Fruit fly (Drosophila melanogaster) whole organism, pupa: ENCODE data around the gene Prosalpha6T.

Experiments
- CG10348 ChIP-seq: fragments of 200-800 bp; sonication (Bioruptor generic); IDR thresholded peaks from 2 replicates; pipeline ENCODE4 v1.3.6; 2022; ENCODE audit warnings: missing biosample characterization, missing genetic modification characterization
- CG12605 ChIP-seq: fragments of 200-800 bp; sonication (Bioruptor generic); IDR thresholded peaks from 2 replicates; pipeline ENCODE4 v1.3.6; 2022; ENCODE audit warnings: missing biosample characterization, missing genetic modification characterization
- CG13204 ChIP-seq: fragments of 200-800 bp; sonication (Bioruptor generic); optimal IDR thresholded peaks from 2 replicates; lab custom pipeline; 2018; ENCODE audit warnings: missing biosample characterization, mild to moderate bottlenecking, missing genetic modification characterization, moderate library complexity
- CG14655 ChIP-seq: fragments of 200-800 bp; sonication (Bioruptor generic); optimal IDR thresholded peaks from 3 replicates; lab custom pipeline; 2017; ENCODE audit warnings: mild to moderate bottlenecking, missing biosample characterization, missing genetic modification reagents, missing genetic modification characterization
- CG15710 ChIP-seq: fragments of 200-800 bp; sonication (Bioruptor generic); optimal IDR thresholded peaks from 2 replicates; lab custom pipeline; 2018; ENCODE audit warnings: missing biosample characterization, mild to moderate bottlenecking, missing genetic modification characterization, moderate library complexity
- CG17806 ChIP-seq: fragments of 200-800 bp; sonication (Bioruptor generic); optimal IDR thresholded peaks from 2 replicates; lab custom pipeline; 2018; ENCODE audit warnings: missing biosample characterization, mild to moderate bottlenecking, missing genetic modification characterization, moderate library complexity
- CG32121 ChIP-seq: fragments of 200-800 bp; sonication (Bioruptor generic); IDR thresholded peaks from 2 replicates; pipeline ENCODE4 v1.3.6; 2022; ENCODE audit warnings: missing biosample characterization, missing genetic modification characterization
- CG34367 ChIP-seq: fragments of 200-800 bp; sonication (Bioruptor generic); optimal IDR thresholded peaks from 2 replicates; lab custom pipeline; 2018; ENCODE audit warnings: missing biosample characterization, mild to moderate bottlenecking, missing genetic modification characterization
- CG4496 ChIP-seq: fragments of 200-800 bp; sonication (Bioruptor generic); IDR thresholded peaks from 3 replicates; pipeline ENCODE4 v1.3.6; 2022; ENCODE audit warnings: missing biosample characterization, missing genetic modification characterization
- CG8159 ChIP-seq: fragments of 200-800 bp; sonication (Bioruptor generic); optimal IDR thresholded peaks from 3 replicates; lab custom pipeline; 2018; ENCODE audit warnings: missing biosample characterization, mild to moderate bottlenecking, missing genetic modification characterization, moderate library complexity
- CG8301 ChIP-seq: fragments of 200-800 bp; sonication (Bioruptor generic); optimal IDR thresholded peaks from 2 replicates; lab custom pipeline; 2018; ENCODE audit warnings: missing biosample characterization, mild to moderate bottlenecking, missing genetic modification characterization
- CG9948 ChIP-seq: fragments of 200-800 bp; sonication (Bioruptor generic); optimal IDR thresholded peaks from 2 replicates; lab custom pipeline; 2018; ENCODE audit warnings: missing biosample characterization, mild to moderate bottlenecking, missing genetic modification characterization, moderate library complexity
- D1 ChIP-seq: fragments of 200-800 bp; sonication (Bioruptor generic); optimal IDR thresholded peaks from 2 replicates; lab custom pipeline; 2018; ENCODE audit warnings: missing biosample characterization, mild to moderate bottlenecking, missing genetic modification characterization, moderate library complexity
- EcR ChIP-seq: fragments of 200-800 bp; sonication (Bioruptor generic); optimal IDR thresholded peaks from 3 replicates; lab custom pipeline; 2019; ENCODE audit warnings: missing biosample characterization, missing genetic modification characterization, mild to moderate bottlenecking, moderate library complexity, missing genetic modification reagents
- Ets98B ChIP-seq: fragments of 200-800 bp; sonication (Bioruptor generic); IDR thresholded peaks from 2 replicates; pipeline ENCODE4 v1.3.6; 2022; ENCODE audit warnings: missing biosample characterization, missing genetic modification characterization
- Pif1A ChIP-seq: fragments of 200-800 bp; sonication (Bioruptor generic); optimal IDR thresholded peaks from 3 replicates; lab custom pipeline; 2016; ENCODE audit warnings: missing biosample characterization, missing genetic modification characterization
- Pif1B ChIP-seq: fragments of 200-800 bp; sonication (Bioruptor generic); optimal IDR thresholded peaks from 3 replicates; lab custom pipeline; 2016; ENCODE audit warnings: missing biosample characterization, missing genetic modification characterization
- Snoo ChIP-seq: fragments of 200-800 bp; sonication (Bioruptor generic); optimal IDR thresholded peaks from 3 replicates; lab custom pipeline; 2017; ENCODE audit warnings: missing biosample characterization, mild to moderate bottlenecking, missing genetic modification characterization, inconsistent platforms
- fd96Ca ChIP-seq: fragments of 200-800 bp; sonication (Bioruptor generic); IDR thresholded peaks from 3 replicates; pipeline ENCODE4 v1.3.6; 2022; ENCODE audit warnings: missing biosample characterization, missing genetic modification characterization
- gl ChIP-seq: fragments of 200-800 bp; sonication (Bioruptor generic); optimal IDR thresholded peaks from 2 replicates; lab custom pipeline; 2018; ENCODE audit warnings: missing biosample characterization, mild to moderate bottlenecking, missing genetic modification characterization
- rn ChIP-seq: fragments of 200-800 bp; sonication (Bioruptor generic); IDR thresholded peaks from 2 replicates; pipeline ENCODE4 v1.3.6; 2022; ENCODE audit warnings: missing biosample characterization, missing genetic modification characterization

Gene Prosalpha6T

DNA sequence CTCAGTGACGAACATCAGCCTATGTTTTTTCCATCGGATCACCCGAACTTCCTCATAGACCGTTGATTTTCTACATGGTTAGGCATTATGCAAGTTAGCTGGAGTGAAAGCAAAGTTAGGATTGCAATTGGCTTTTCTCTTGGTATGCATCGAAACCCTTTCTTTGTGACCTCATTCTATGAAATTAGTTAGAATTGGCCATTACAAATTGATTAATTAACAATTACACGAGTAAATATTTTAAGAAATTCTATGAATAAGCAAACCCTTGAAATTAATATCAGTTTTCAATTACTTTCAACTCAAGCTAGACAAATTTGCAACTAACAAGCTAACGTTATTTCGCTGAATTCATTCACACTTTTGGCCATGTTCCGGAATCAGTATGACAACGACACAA, at the start of gene Prosalpha6T:
Gene Prosalpha6T (plus strand): TSS at position 301 of the 400 bp plus-strand sequence.
- TF ChIP-seq gl (tag; lab: Kevin White, UChicago), result no peak

DNA sequence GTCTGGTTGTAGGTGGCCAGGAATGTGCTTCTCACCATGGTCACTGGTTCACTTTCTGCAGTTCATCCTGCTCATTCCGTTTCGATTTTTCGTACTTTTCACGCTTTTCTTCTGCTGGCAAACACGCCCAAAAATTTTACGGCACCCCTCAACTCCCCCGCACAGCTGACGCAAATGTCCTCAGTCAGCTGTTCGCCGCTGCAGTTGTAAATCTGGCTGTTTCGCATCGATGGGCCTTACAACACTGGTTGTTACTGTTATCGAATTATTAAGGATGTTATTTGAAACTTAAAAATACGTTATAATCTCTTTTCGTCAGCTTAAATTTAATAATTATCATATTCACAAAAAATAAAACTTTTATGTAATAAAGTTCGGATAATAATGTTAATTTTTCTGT, 49.4 kb upstream of the Prosalpha6T start, which contains the start of gene Mgat3:
Gene Mgat3 (minus strand): TSS at position 182 of the 400 bp plus-strand sequence.
- no peak for TF ChIP-seq Pif1B (GFP tag; lab: Kevin White, UChicago)
- no peak for TF ChIP-seq CG13204 (GFP tag; lab: Kevin White, UChicago)

DNA sequence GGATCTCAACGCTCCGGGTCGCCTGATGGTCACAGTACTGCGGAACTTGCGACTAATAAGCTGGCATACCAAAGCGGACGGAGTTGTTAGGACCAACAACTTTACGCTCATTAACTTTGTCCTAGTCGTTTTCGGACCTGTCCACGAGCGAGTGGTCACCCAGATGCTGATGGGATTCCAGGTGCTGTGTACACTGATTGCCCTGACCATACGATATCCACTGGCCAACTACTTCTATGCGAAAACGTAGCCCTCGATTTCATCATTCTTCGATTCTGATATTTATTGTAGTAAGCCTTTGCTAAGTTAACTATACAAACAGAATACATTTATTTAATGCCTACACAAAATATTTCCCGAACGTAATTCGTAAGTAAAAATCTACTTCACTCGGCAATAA, 48.7 kb upstream of the Prosalpha6T start, which contains the start of gene Rsph1:
Gene Rsph1 (plus strand): TSS at position 301 of the 400 bp plus-strand sequence.
- TF ChIP-seq CG34367 (tag; lab: Kevin White, UChicago), result no peak
- no peak for TF ChIP-seq Pif1A (GFP tag; lab: Kevin White, UChicago)
- TF ChIP-seq CG8301 (tag; lab: Kevin White, UChicago), result no peak
- TF ChIP-seq CG13204 (GFP tag; lab: Kevin White, UChicago), result no peak
- TF ChIP-seq CG10348 (GFP tag; lab: Robert Waterston, UW), result no peak
- no peak for TF ChIP-seq CG14655 (GFP tag; lab: Kevin White, UChicago)
- TF ChIP-seq CG15710 (tag; lab: Kevin White, UChicago), result no peak
- no peak for TF ChIP-seq Ets98B (GFP tag; lab: Robert Waterston, UW)
- TF ChIP-seq CG12605, result no peak
- TF ChIP-seq CG4496 (GFP tag; lab: Robert Waterston, UW), result no peak
- TF ChIP-seq EcR (GFP tag; lab: Kevin White, UChicago), result no peak
- TF ChIP-seq D1 (tag; lab: Kevin White, UChicago), result no peak
- no peak for TF ChIP-seq Pif1B (GFP tag; lab: Kevin White, UChicago)
- no peak for TF ChIP-seq CG17806 (tag; lab: Kevin White, UChicago)
- TF ChIP-seq gl (tag; lab: Kevin White, UChicago), result no peak
- TF ChIP-seq Snoo (tag; lab: Kevin White, UChicago), result no peak
- TF ChIP-seq rn (GFP tag; lab: Robert Waterston, UW), result no peak
- no peak for TF ChIP-seq CG8159 (tag; lab: Kevin White, UChicago)
- TF ChIP-seq, all 21 proteins: peak for 0

DNA sequence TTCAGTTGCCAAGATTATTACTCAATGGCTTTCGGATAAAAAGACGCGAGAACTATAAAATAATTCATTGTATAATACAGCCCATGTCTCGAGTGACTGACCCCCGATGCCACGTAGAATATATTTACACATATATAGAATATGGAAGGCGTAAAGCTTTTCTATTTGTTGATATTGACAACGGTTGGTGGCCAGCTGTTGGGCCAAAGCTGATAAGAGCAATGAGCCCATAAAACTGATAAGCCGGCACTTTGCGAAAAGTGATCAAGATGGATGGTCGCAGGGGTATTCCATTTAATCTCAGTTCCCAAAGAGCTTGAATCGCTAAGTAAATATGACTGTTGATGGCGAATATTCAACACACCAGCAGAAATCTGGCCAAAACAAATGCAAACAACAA, 41.3 kb upstream of the Prosalpha6T start:
- TF ChIP-seq rn (GFP tag; lab: Robert Waterston, UW) (no peak), CG10348 (GFP tag; lab: Robert Waterston, UW) (no peak), CG34367 (tag; lab: Kevin White, UChicago) (no peak), EcR (GFP tag; lab: Kevin White, UChicago) (peak; percentile 91)

DNA sequence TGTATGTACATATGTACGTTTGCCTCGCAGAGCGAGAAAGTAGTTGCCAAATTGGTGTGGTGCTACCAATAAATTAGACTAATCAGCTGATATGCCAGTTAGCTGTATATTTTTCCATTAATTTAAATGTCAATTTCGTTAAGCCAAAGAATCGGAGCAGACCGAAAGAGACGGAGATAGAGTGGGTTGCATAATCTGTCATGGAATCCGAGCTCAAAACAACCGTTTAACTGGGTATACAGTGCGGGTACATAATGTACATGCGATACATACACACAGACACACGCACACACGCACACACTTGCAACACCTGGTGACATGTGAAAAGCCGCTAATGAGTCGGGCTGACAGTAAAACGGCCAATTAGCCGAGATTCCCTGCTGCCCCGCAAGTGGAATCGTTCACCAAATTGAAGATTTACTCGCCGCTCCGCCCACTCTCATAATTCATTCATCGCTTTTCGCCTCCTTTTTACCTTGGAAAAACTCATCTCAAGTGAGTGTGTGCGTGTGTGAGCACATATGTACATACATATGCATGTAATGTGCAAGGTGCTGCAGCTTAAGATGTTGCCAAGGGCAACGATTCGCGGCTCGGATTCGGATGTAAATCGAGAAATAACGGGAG, 40.7 kb upstream of the Prosalpha6T start:
- TF ChIP-seq CG34367 (tag; lab: Kevin White, UChicago) (no peak), D1 (tag; lab: Kevin White, UChicago) (no peak), CG15710 (tag; lab: Kevin White, UChicago) (no peak), CG8301 (tag; lab: Kevin White, UChicago) (no peak), fd96Ca (GFP tag; lab: Robert Waterston, UW) (no peak), EcR (GFP tag; lab: Kevin White, UChicago) (no peak)

DNA sequence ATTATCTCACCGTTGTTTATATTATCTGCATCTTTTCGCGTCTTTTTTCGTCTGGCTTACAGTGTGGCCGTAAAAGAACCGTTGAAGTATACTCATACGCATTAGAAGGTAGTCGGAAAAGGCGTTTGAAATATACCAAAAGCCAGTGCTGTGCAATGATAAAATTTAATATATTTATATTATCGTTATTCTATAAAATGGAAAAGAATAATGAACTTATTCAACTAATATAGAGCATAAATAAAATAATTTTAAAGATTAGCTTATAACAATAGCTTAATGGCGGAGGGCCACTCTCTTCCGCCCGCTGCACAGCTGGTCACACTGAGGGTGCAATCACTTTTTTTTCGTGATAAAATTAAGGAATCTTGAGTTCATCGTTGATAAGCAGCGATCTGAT, 39.9 kb upstream of the Prosalpha6T start, which contains the start of the genes CG16974 and Edem2:
Gene CG16974 (minus strand): TSS at position 86 of the 400 bp plus-strand sequence.
Gene Edem2 (plus strand): TSS at position 308 of the 400 bp plus-strand sequence.
- TF ChIP-seq CG13204 (GFP tag; lab: Kevin White, UChicago), result no peak
- no peak for TF ChIP-seq CG34367 (tag; lab: Kevin White, UChicago)
- TF ChIP-seq CG4496 (GFP tag; lab: Robert Waterston, UW), result peak; percentile 59; the same call in 1 of the 3 replicates
- no peak for TF ChIP-seq CG10348 (GFP tag; lab: Robert Waterston, UW)
- TF ChIP-seq CG12605, result no peak
- no peak for TF ChIP-seq CG8159 (tag; lab: Kevin White, UChicago)
- TF ChIP-seq Pif1A (GFP tag; lab: Kevin White, UChicago), result no peak
- peak; percentile 56; the same call in 1 of the 2 replicates for TF ChIP-seq CG32121 (GFP tag; lab: Robert Waterston, UW)
- TF ChIP-seq EcR (GFP tag; lab: Kevin White, UChicago), result peak; percentile 28
- TF ChIP-seq Pif1B (GFP tag; lab: Kevin White, UChicago), result no peak
- peak; percentile 60 for TF ChIP-seq Ets98B (GFP tag; lab: Robert Waterston, UW)
- TF ChIP-seq fd96Ca (GFP tag; lab: Robert Waterston, UW), result peak; percentile 71
- no peak for TF ChIP-seq CG8301 (tag; lab: Kevin White, UChicago)
- no peak for TF ChIP-seq CG14655 (GFP tag; lab: Kevin White, UChicago)
- TF ChIP-seq CG17806 (tag; lab: Kevin White, UChicago), result no peak
- TF ChIP-seq rn (GFP tag; lab: Robert Waterston, UW), result peak; percentile 42; the same call in 1 of the 2 replicates
- peak; percentile 56 for TF ChIP-seq CG15710 (tag; lab: Kevin White, UChicago)
- TF ChIP-seq D1 (tag; lab: Kevin White, UChicago), result no peak
- TF ChIP-seq Snoo (tag; lab: Kevin White, UChicago), result peak; percentile 53
- TF ChIP-seq gl (tag; lab: Kevin White, UChicago), result no peak
- TF ChIP-seq CG9948 (tag; lab: Kevin White, UChicago), result no peak
